Fruit fly (Drosophila melanogaster) whole organism, embryonic: ENCODE data around the gene cpx.

Experiments used
- Aef1 ChIP-seq: fragments of 200-800 bp; sonication (Bioruptor generic); IDR thresholded peaks from 3 replicates; pipeline ENCODE4 v1.3.6; 2022; ENCODE audit warnings: missing biosample characterization, missing genetic modification characterization
- C15 ChIP-seq: fragments of 200-800 bp; sonication (Bioruptor generic); IDR thresholded peaks from 3 replicates; pipeline ENCODE4 v1.3.6; 2022; ENCODE audit warnings: missing biosample characterization, missing genetic modification characterization
- CG10147 ChIP-seq: fragments of 200-800 bp; sonication (Bioruptor generic); optimal IDR thresholded peaks from 2 replicates; lab custom pipeline; 2019; ENCODE audit warnings: missing biosample characterization, mild to moderate bottlenecking, missing genetic modification characterization, moderate library complexity
- CG10543 ChIP-seq: fragments of 200-800 bp; sonication (Bioruptor generic); optimal IDR thresholded peaks from 3 replicates; lab custom pipeline; 2017; ENCODE audit warnings: missing biosample characterization, mild to moderate bottlenecking, missing genetic modification characterization, moderate library complexity
- CG14014 ChIP-seq: fragments of 200-800 bp; sonication (Bioruptor generic); IDR thresholded peaks from 2 replicates; pipeline ENCODE4 v1.3.6; 2022; ENCODE audit warnings: missing biosample characterization, missing genetic modification characterization
- CG14860 ChIP-seq: fragments of 200-800 bp; sonication (Bioruptor generic); IDR thresholded peaks from 3 replicates; pipeline ENCODE4 v1.3.6; 2022; ENCODE audit warnings: missing biosample characterization, missing genetic modification characterization; ENCODE audit not compliant: partially characterized antibody
- CG15696 ChIP-seq: fragments of 200-800 bp; sonication (Bioruptor generic); optimal IDR thresholded peaks from 2 replicates; lab custom pipeline; 2019; ENCODE audit warnings: missing biosample characterization, mild to moderate bottlenecking, missing genetic modification characterization, moderate library complexity
- CG17186 ChIP-seq: fragments of 200-800 bp; sonication (Bioruptor generic); optimal IDR thresholded peaks from 3 replicates; lab custom pipeline; 2017; ENCODE audit warnings: missing biosample characterization, missing genetic modification reagents, missing genetic modification characterization
- CG17361 ChIP-seq: fragments of 200-800 bp; sonication (Bioruptor generic); IDR thresholded peaks from 3 replicates; pipeline ENCODE4 v1.3.6; 2022; ENCODE audit warnings: missing biosample characterization, missing genetic modification characterization
- CG2712 ChIP-seq: fragments of 200-800 bp; optimal IDR thresholded peaks from 3 replicates; lab custom pipeline; 2019; ENCODE audit warnings: missing biosample characterization, mild to moderate bottlenecking, missing genetic modification characterization, moderate library complexity
- CG34224 ChIP-seq: fragments of 200-800 bp; sonication (Bioruptor generic); IDR thresholded peaks from 3 replicates; pipeline ENCODE4 v1.3.6; 2022; ENCODE audit warnings: missing biosample characterization, missing genetic modification characterization; ENCODE audit not compliant: partially characterized antibody
- CG3838 ChIP-seq: fragments of 200-800 bp; sonication (Bioruptor generic); optimal IDR thresholded peaks from 3 replicates; lab custom pipeline; 2016; ENCODE audit warnings: missing biosample characterization, missing genetic modification characterization
- CG3995 ChIP-seq: fragments of 200-800 bp; sonication (Bioruptor generic); optimal IDR thresholded peaks from 3 replicates; lab custom pipeline; 2016; ENCODE audit warnings: missing biosample characterization, missing genetic modification characterization
- CG4404 ChIP-seq: fragments of 200-800 bp; sonication (Bioruptor generic); IDR thresholded peaks from 2 replicates; pipeline ENCODE4 v1.3.6; 2022; ENCODE audit warnings: missing biosample characterization, missing genetic modification characterization
- CG5953 ChIP-seq: fragments of 200-800 bp; sonication (Bioruptor generic); IDR thresholded peaks from 2 replicates; pipeline ENCODE4 v1.3.6; 2022; ENCODE audit warnings: missing biosample characterization, missing genetic modification characterization
- CG7372 ChIP-seq: fragments of 200-800 bp; sonication (Bioruptor generic); IDR thresholded peaks from 2 replicates; pipeline ENCODE4 v1.3.6; 2022; ENCODE audit warnings: missing biosample characterization, missing genetic modification characterization
- CG7745 ChIP-seq: fragments of 200-800 bp; sonication (Bioruptor generic); optimal IDR thresholded peaks from 2 replicates; lab custom pipeline; 2018; ENCODE audit warnings: missing biosample characterization, mild to moderate bottlenecking, missing genetic modification characterization, moderate library complexity
- CG9437 ChIP-seq: fragments of 200-800 bp; sonication (Bioruptor generic); optimal IDR thresholded peaks from 2 replicates; lab custom pipeline; 2018; ENCODE audit warnings: missing biosample characterization, mild to moderate bottlenecking, missing genetic modification characterization
- CHES-1-like ChIP-seq: fragments of 200-800 bp; sonication (Bioruptor generic); optimal IDR thresholded peaks from 2 replicates; lab custom pipeline; 2016; ENCODE audit warnings: missing biosample characterization, missing genetic modification characterization
- Dbx ChIP-seq: fragments of 200-800 bp; sonication (Bioruptor generic); IDR thresholded peaks from 3 replicates; pipeline ENCODE4 v1.3.6; 2022; ENCODE audit warnings: missing biosample characterization, missing genetic modification characterization
- Fer1 ChIP-seq: fragments of 200-800 bp; sonication (Bioruptor generic); optimal IDR thresholded peaks from 2 replicates; lab custom pipeline; 2017; ENCODE audit warnings: missing biosample characterization, mild to moderate bottlenecking, missing genetic modification characterization
- Gsc ChIP-seq: fragments of 200-800 bp; sonication (Bioruptor generic); IDR thresholded peaks from 2 replicates; pipeline ENCODE4 v1.3.6; 2022; ENCODE audit warnings: missing biosample characterization, missing genetic modification characterization
- Gug ChIP-seq: fragments of 200-800 bp; sonication (Bioruptor generic); IDR thresholded peaks from 4 replicates; pipeline ENCODE4 v1.3.6; 2022; ENCODE audit warnings: missing biosample characterization, missing genetic modification characterization
- HLH3B ChIP-seq: fragments of 200-800 bp; sonication (Bioruptor generic); IDR thresholded peaks from 2 replicates; pipeline ENCODE4 v1.3.6; 2022; ENCODE audit warnings: missing biosample characterization, missing genetic modification characterization
- Lpt ChIP-seq: fragments of >200 bp; optimal IDR thresholded peaks from 2 replicates; lab custom pipeline; 2018; ENCODE audit warnings: missing biosample characterization, missing genetic modification characterization
- Ptx1 ChIP-seq: fragments of 200-800 bp; sonication (Bioruptor generic); IDR thresholded peaks from 2 replicates; pipeline ENCODE4 v1.3.6; 2022; ENCODE audit warnings: missing biosample characterization, missing genetic modification characterization
- Ravus ChIP-seq: fragments of 200-800 bp; sonication (Bioruptor generic); IDR thresholded peaks from 2 replicates; pipeline ENCODE4 v1.3.6; 2022; ENCODE audit warnings: missing biosample characterization, missing genetic modification characterization
- Taf1 ChIP-seq: fragments of 200-800 bp; sonication (Bioruptor generic); IDR thresholded peaks from 2 replicates; pipeline ENCODE4 v1.3.6; 2022; ENCODE audit warnings: missing biosample characterization, missing genetic modification characterization
- Tbp ChIP-seq: fragments of >200 bp; optimal IDR thresholded peaks from 2 replicates; lab custom pipeline; 2018; ENCODE audit warnings: missing biosample characterization, missing genetic modification characterization
- Usf ChIP-seq: fragments of 200-800 bp; sonication (Bioruptor generic); optimal IDR thresholded peaks from 2 replicates; lab custom pipeline; 2017; ENCODE audit warnings: missing genotype, missing biosample characterization, missing genetic modification characterization
- Xrp1 ChIP-seq: fragments of 200-800 bp; sonication (Bioruptor generic); IDR thresholded peaks from 2 replicates; pipeline ENCODE4 v1.3.6; 2022; ENCODE audit warnings: missing biosample characterization, missing genetic modification characterization
- YL-1 ChIP-seq: fragments of 200-800 bp; sonication (Bioruptor generic); optimal IDR thresholded peaks from 3 replicates; lab custom pipeline; 2017; ENCODE audit warnings: missing biosample characterization, mild to moderate bottlenecking, missing genetic modification characterization
- bcd ChIP-seq: fragments of 200-800 bp; sonication (Bioruptor generic); optimal IDR thresholded peaks from 2 replicates; lab custom pipeline; 2017; ENCODE audit warnings: missing biosample characterization, mild to moderate bottlenecking, missing genetic modification characterization
- dmrt11E ChIP-seq: fragments of 200-800 bp; sonication (Bioruptor generic); optimal IDR thresholded peaks from 3 replicates; lab custom pipeline; 2018; ENCODE audit warnings: missing biosample characterization, mild to moderate bottlenecking, missing genetic modification characterization, moderate library complexity
- ems ChIP-seq: fragments of 200-800 bp; sonication (Bioruptor generic); optimal IDR thresholded peaks from 3 replicates; lab custom pipeline; 2016; ENCODE audit warnings: missing biosample characterization, missing genetic modification characterization
- fd3F ChIP-seq: fragments of 200-800 bp; sonication (Bioruptor generic); optimal IDR thresholded peaks from 2 replicates; lab custom pipeline; 2018; ENCODE audit warnings: missing biosample characterization, mild to moderate bottlenecking, missing genetic modification characterization, moderate library complexity
- her ChIP-seq: fragments of 200-800 bp; sonication (Bioruptor generic); optimal IDR thresholded peaks from 2 replicates; lab custom pipeline; 2016; ENCODE audit warnings: missing biosample characterization, missing genetic modification characterization
- lbe ChIP-seq: fragments of 200-800 bp; sonication (Bioruptor generic); optimal IDR thresholded peaks from 2 replicates; lab custom pipeline; 2016; ENCODE audit warnings: missing biosample characterization, mild to moderate bottlenecking, missing genetic modification characterization
- lilli ChIP-seq: fragments of 200-800 bp; sonication (Bioruptor generic); optimal IDR thresholded peaks from 3 replicates; lab custom pipeline; 2016; ENCODE audit warnings: missing biosample characterization, missing genetic modification characterization
- nerfin-2 ChIP-seq: fragments of 200-800 bp; sonication (Bioruptor generic); IDR thresholded peaks from 2 replicates; pipeline ENCODE4 v1.3.6; 2022; ENCODE audit warnings: missing biosample characterization, missing genetic modification characterization; ENCODE audit not compliant: partially characterized antibody
- peb ChIP-seq: fragments of 200-800 bp; sonication (Bioruptor generic); IDR thresholded peaks from 2 replicates; pipeline ENCODE4 v1.3.6; 2022; ENCODE audit warnings: missing biosample characterization, missing genetic modification characterization
- pho ChIP-seq: fragments of 200-800 bp; sonication (Bioruptor generic); optimal IDR thresholded peaks from 2 replicates; lab custom pipeline; 2016; ENCODE audit warnings: missing biosample characterization, missing genetic modification characterization
- seq ChIP-seq: fragments of 200-800 bp; sonication (Bioruptor generic); IDR thresholded peaks from 2 replicates; pipeline ENCODE4 v1.3.6; 2022; ENCODE audit warnings: missing biosample characterization, missing genetic modification characterization
- sna ChIP-seq: fragments of 200-800 bp; sonication (Bioruptor generic); IDR thresholded peaks from 2 replicates; pipeline ENCODE4 v1.3.6; 2022; ENCODE audit warnings: missing biosample characterization, missing genetic modification characterization; ENCODE audit not compliant: partially characterized antibody
- sqz ChIP-seq: fragments of 200-800 bp; sonication (Bioruptor generic); optimal IDR thresholded peaks from 3 replicates; lab custom pipeline; 2018; ENCODE audit warnings: missing biosample characterization, mild to moderate bottlenecking, missing genetic modification characterization
- stc ChIP-seq: fragments of 200-800 bp; sonication (Bioruptor generic); IDR thresholded peaks from 2 replicates; pipeline ENCODE4 v1.3.6; 2022; ENCODE audit warnings: missing biosample characterization, missing genetic modification characterization
- trh ChIP-seq: fragments of 200-800 bp; sonication (Bioruptor generic); optimal IDR thresholded peaks from 2 replicates; lab custom pipeline; 2016; ENCODE audit warnings: missing biosample characterization, missing genetic modification characterization
- usp ChIP-seq: fragments of >200 bp; optimal IDR thresholded peaks from 2 replicates; lab custom pipeline; 2017; ENCODE audit warnings: missing biosample characterization, missing genetic modification characterization
- vvl ChIP-seq: fragments of 200-800 bp; sonication (Bioruptor generic); IDR thresholded peaks from 2 replicates; pipeline ENCODE4 v1.3.6; 2022; ENCODE audit warnings: missing biosample characterization, missing genetic modification characterization
- wek ChIP-seq: fragments of 200-800 bp; sonication (Bioruptor generic); optimal IDR thresholded peaks from 3 replicates; lab custom pipeline; 2018; ENCODE audit warnings: missing biosample characterization, mild to moderate bottlenecking, missing genetic modification characterization, moderate library complexity
- zfh2 ChIP-seq: fragments of 200-800 bp; sonication (Bioruptor generic); optimal IDR thresholded peaks from 2 replicates; lab custom pipeline; 2016; ENCODE audit warnings: missing biosample characterization, missing genetic modification characterization

cpx gene

dm6 chr3R:4243096-4243940, 36.7 kb upstream of the cpx start, which contains the start of gene CG34305 (continued):
- no peak for TF ChIP-seq HLH3B (GFP tag; lab: Robert Waterston, UW)
- no peak for TF ChIP-seq C15 (GFP tag; lab: Robert Waterston, UW)
- TF ChIP-seq CG4404 (GFP tag; lab: Robert Waterston, UW), result no peak
- TF ChIP-seq Ravus, result no peak
- 0 out of 2 replicates have a peak, but pooled peaks have one; percentile 10 for TF ChIP-seq seq (GFP tag; lab: Robert Waterston, UW)
- no peak for TF ChIP-seq CG14860 (GFP tag; lab: Robert Waterston, UW)
- no peak for TF ChIP-seq CHES-1-like (GFP tag; lab: Kevin White, UChicago)
- TF ChIP-seq CG17186 (GFP tag; lab: Kevin White, UChicago), result no peak
- TF ChIP-seq CG15696, result no peak
- TF ChIP-seq CG5953 (GFP tag; lab: Robert Waterston, UW), result no peak
- TF ChIP-seq CG9437 (GFP tag; lab: Kevin White, UChicago), result no peak
- TF ChIP-seq Xrp1, result no peak
- peak; percentile 6 for TF ChIP-seq CG2712 (tag; lab: Kevin White, UChicago)
- no peak for TF ChIP-seq her
- no peak for TF ChIP-seq CG3838 (GFP tag; lab: Kevin White, UChicago)
- TF ChIP-seq Usf (GFP tag; lab: Kevin White, UChicago), result no peak
- no peak for TF ChIP-seq peb (GFP tag; lab: Robert Waterston, UW)
- TF ChIP-seq dmrt11E (tag; lab: Kevin White, UChicago), result no peak
- TF ChIP-seq stc (GFP tag; lab: Robert Waterston, UW), result no peak
- no peak for TF ChIP-seq CG7745 (tag; lab: Kevin White, UChicago)
- TF ChIP-seq Fer1 (GFP tag; lab: Kevin White, UChicago), result peak; percentile 19
- no peak for TF ChIP-seq Dbx (GFP tag; lab: Robert Waterston, UW)
- no peak for TF ChIP-seq Gsc (GFP tag; lab: Robert Waterston, UW)
- no peak for TF ChIP-seq CG10543
- no peak for TF ChIP-seq Tbp (GFP tag; lab: Kevin White, UChicago)
- no peak for TF ChIP-seq sqz
- no peak for TF ChIP-seq Gug (GFP tag; lab: Robert Waterston, UW)
- TF ChIP-seq CG10147, result peak; percentile 17
- no peak for TF ChIP-seq CG3995 (GFP tag; lab: Kevin White, UChicago)
- TF ChIP-seq trh (GFP tag; lab: Kevin White, UChicago), result no peak
- peak; percentile 37 for TF ChIP-seq fd3F (GFP tag; lab: Kevin White, UChicago)
- TF ChIP-seq zfh2 (GFP tag; lab: Kevin White, UChicago), result no peak
- TF ChIP-seq wek (GFP tag; lab: Kevin White, UChicago), result no peak
- TF ChIP-seq pho (GFP tag; lab: Kevin White, UChicago), result no peak
- TF ChIP-seq CG14014, result no peak
- no peak for TF ChIP-seq CG7372 (GFP tag; lab: Robert Waterston, UW)
- no peak for TF ChIP-seq lbe (GFP tag; lab: Kevin White, UChicago)
- no peak for TF ChIP-seq vvl (GFP tag; lab: Robert Waterston, UW)
- no peak for TF ChIP-seq Lpt
- no peak for TF ChIP-seq usp (GFP tag; lab: Kevin White, UChicago)
- TF ChIP-seq CG17361 (GFP tag; lab: Robert Waterston, UW), result peak; percentile 52; the same call in 2 of the 3 replicates
- no peak for TF ChIP-seq nerfin-2 (GFP tag; lab: Robert Waterston, UW)
- TF ChIP-seq lilli (GFP tag; lab: Kevin White, UChicago), result peak; percentile 4
- TF ChIP-seq Aef1 (GFP tag; lab: Robert Waterston, UW), result no peak
- no peak for TF ChIP-seq sna (GFP tag; lab: Robert Waterston, UW)
- no peak for TF ChIP-seq ems (GFP tag; lab: Kevin White, UChicago)
- TF ChIP-seq CG34224 (GFP tag; lab: Robert Waterston, UW), result no peak
- no peak for TF ChIP-seq YL-1 (GFP tag; lab: Kevin White, UChicago)
- no peak for TF ChIP-seq bcd (GFP tag; lab: Kevin White, UChicago)
- no peak for TF ChIP-seq Taf1 (GFP tag; lab: Robert Waterston, UW)
- TF ChIP-seq Ptx1 (GFP tag; lab: Robert Waterston, UW), result peak; percentile 25; the same call in 1 of the 2 replicates
